Fruit fly (Drosophila melanogaster) whole organism, prepupa: Measurements from ENCODE around the gene ghi.

Experiments
- Eip78C ChIP-seq: fragments of 200-800 bp; sonication (Bioruptor generic); peaks from one replicate; lab custom pipeline; 2016; ENCODE audit warnings: missing biosample characterization, missing genetic modification characterization
- dsx ChIP-seq: fragments of 200-800 bp; optimal IDR thresholded peaks from 3 replicates; lab custom pipeline; 2019; ENCODE audit warnings: missing biosample characterization, mild to moderate bottlenecking, missing genetic modification characterization, moderate library complexity; ENCODE audit not compliant: poor library complexity, severe bottlenecking
- net ChIP-seq: fragments of 200-800 bp; sonication (Bioruptor generic); optimal IDR thresholded peaks from 3 replicates; lab custom pipeline; 2016; ENCODE audit warnings: missing biosample characterization, missing genetic modification characterization
- spab ChIP-seq: fragments of 200-800 bp; sonication (Bioruptor generic); optimal IDR thresholded peaks from 2 replicates; lab custom pipeline; 2017; ENCODE audit warnings: missing biosample characterization, mild to moderate bottlenecking, missing genetic modification characterization, missing genetic modification reagents
- ss ChIP-seq, 2 experiments: fragments of 200-800 bp; sonication (Bioruptor generic); optimal IDR thresholded peaks; 2 replicates in 1 of 2; 3 replicates in 1 of 2; lab custom pipeline; 2017 to 2018; ENCODE audit warnings: mild to moderate bottlenecking in 2 of 2, missing biosample characterization in 2 of 2, missing genetic modification characterization in 2 of 2, moderate library complexity in 1 of 2
- topi ChIP-seq: fragments of 200-800 bp; sonication (Bioruptor generic); optimal IDR thresholded peaks from 3 replicates; lab custom pipeline; 2016; ENCODE audit warnings: missing biosample characterization, missing genetic modification characterization

DNA sequence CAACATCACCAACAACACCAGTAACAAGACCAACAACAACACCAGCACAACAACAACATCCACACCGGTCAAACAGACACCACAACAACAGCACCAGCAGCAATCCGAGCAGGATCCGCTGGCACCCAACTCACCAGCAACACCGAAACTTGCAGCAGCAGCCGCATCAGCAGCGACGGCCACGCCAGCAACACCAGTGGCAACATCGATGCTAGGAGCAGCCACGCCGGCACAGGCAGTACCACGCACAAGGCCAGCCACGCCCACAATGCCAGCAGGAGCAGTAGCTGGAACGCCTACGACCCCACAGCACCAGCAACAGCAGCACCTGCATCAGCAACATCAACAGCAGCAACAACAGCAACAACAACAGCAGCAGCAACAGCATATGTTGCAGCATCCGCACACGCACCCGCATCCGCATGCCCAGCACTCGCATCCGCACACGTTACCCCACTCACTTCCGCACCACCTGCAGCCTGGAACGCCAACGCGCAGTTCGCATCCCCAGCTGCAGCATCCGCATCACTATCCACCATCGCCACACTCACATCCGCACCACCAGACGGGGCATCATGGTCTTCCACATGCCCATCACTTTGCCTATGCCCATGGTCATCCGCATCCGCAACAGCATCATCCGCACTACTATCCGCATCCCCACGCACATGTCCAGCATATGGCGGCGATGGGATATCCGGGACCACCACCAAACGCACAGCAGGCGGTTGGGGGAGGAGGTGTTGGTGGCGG, 19.7 kb downstream of the ghi start:
- TF ChIP-seq net (GFP tag; lab: Kevin White, UChicago) (no peak), Eip78C (GFP tag; lab: Kevin White, UChicago) (no peak), ss (GFP tag; optimal IDR thresholded peaks at IDR 0.05; lab: Kevin White, UChicago) (no peak), spab (GFP tag; lab: Kevin White, UChicago) (no peak), dsx (GFP tag; lab: Kevin White, UChicago) (no peak), topi (no peak)
